Fruit fly (Drosophila melanogaster) whole organism, embryonic: ENCODE results near the gene Pvf2.

Experiments used
- Awh ChIP-seq: fragments of 200-800 bp; sonication (Bioruptor generic); IDR thresholded peaks from 2 replicates; pipeline ENCODE4, ENCODE4 v1.3.6; 2022; ENCODE audit warnings: missing biosample characterization, missing genetic modification characterization
- Blimp-1 ChIP-seq: fragments of 200-800 bp; sonication (Bioruptor generic); optimal IDR thresholded peaks from 3 replicates; lab custom pipeline; 2018; ENCODE audit warnings: missing biosample characterization, missing genetic modification characterization, mild to moderate bottlenecking, moderate library complexity, missing genetic modification reagents
- CG10267 ChIP-seq: fragments of 200-800 bp; sonication (Bioruptor generic); optimal IDR thresholded peaks from 2 replicates; lab custom pipeline; 2018; ENCODE audit warnings: missing biosample characterization, mild to moderate bottlenecking, missing genetic modification characterization, moderate library complexity
- CG10321 ChIP-seq: fragments of 200-800 bp; sonication (Bioruptor generic); IDR thresholded peaks from 2 replicates; pipeline ENCODE4 v1.3.6; 2022; ENCODE audit warnings: missing biosample characterization, missing genetic modification characterization
- CG10543 ChIP-seq: fragments of 200-800 bp; sonication (Bioruptor generic); optimal IDR thresholded peaks from 3 replicates; lab custom pipeline; 2017; ENCODE audit warnings: missing biosample characterization, mild to moderate bottlenecking, missing genetic modification characterization, moderate library complexity
- CG11504 ChIP-seq: fragments of 200-800 bp; sonication (Bioruptor generic); optimal IDR thresholded peaks from 3 replicates; lab custom pipeline; 2019; ENCODE audit warnings: missing biosample characterization, mild to moderate bottlenecking, missing genetic modification characterization, moderate library complexity
- CG12391 ChIP-seq: fragments of 200-800 bp; sonication (Bioruptor generic); optimal IDR thresholded peaks from 3 replicates; lab custom pipeline; 2018; ENCODE audit warnings: missing biosample characterization, mild to moderate bottlenecking, missing genetic modification characterization, moderate library complexity
- CG14014 ChIP-seq: fragments of 200-800 bp; sonication (Bioruptor generic); IDR thresholded peaks from 2 replicates; pipeline ENCODE4 v1.3.6; 2022; ENCODE audit warnings: missing biosample characterization, missing genetic modification characterization
- CG14860 ChIP-seq: fragments of 200-800 bp; sonication (Bioruptor generic); IDR thresholded peaks from 3 replicates; pipeline ENCODE4 v1.3.6; 2022; ENCODE audit warnings: missing biosample characterization, missing genetic modification characterization; ENCODE audit not compliant: partially characterized antibody
- CG17612 ChIP-seq: fragments of 200-800 bp; sonication (Bioruptor generic); IDR thresholded peaks from 2 replicates; pipeline ENCODE4 v1.3.6; 2022; ENCODE audit warnings: missing biosample characterization, missing genetic modification characterization
- CG18262 ChIP-seq: fragments of 200-800 bp; optimal IDR thresholded peaks from 3 replicates; lab custom pipeline; 2019; ENCODE audit warnings: missing biosample characterization, mild to moderate bottlenecking, missing genetic modification characterization, moderate library complexity
- CG1832 ChIP-seq: fragments of 200-800 bp; sonication (Bioruptor generic); optimal IDR thresholded peaks from 2 replicates; lab custom pipeline; 2017; ENCODE audit warnings: missing biosample characterization, mild to moderate bottlenecking, missing genetic modification characterization, inconsistent platforms
- CG18619 ChIP-seq: fragments of 200-800 bp; sonication (Bioruptor generic); optimal IDR thresholded peaks from 3 replicates; lab custom pipeline; 2017; ENCODE audit warnings: missing biosample characterization, mild to moderate bottlenecking, missing genetic modification characterization
- CG31441 ChIP-seq: fragments of 200-800 bp; sonication (Bioruptor generic); IDR thresholded peaks from 2 replicates; pipeline ENCODE4 v1.3.6; 2022; ENCODE audit warnings: missing biosample characterization, missing genetic modification characterization
- CG32532 ChIP-seq: fragments of 200-800 bp; sonication (Bioruptor generic); IDR thresholded peaks from 2 replicates; pipeline ENCODE4 v1.3.6; 2022; ENCODE audit warnings: missing biosample characterization, missing genetic modification characterization
- CG5953 ChIP-seq: fragments of 200-800 bp; sonication (Bioruptor generic); IDR thresholded peaks from 2 replicates; pipeline ENCODE4 v1.3.6; 2022; ENCODE audit warnings: missing biosample characterization, missing genetic modification characterization
- CG7839 ChIP-seq: fragments of 200-800 bp; sonication (Bioruptor generic); optimal IDR thresholded peaks from 3 replicates; lab custom pipeline; 2018; ENCODE audit warnings: missing biosample characterization, mild to moderate bottlenecking, missing genetic modification characterization, moderate library complexity
- CoRest ChIP-seq: fragments of 200-800 bp; sonication (Bioruptor generic); optimal IDR thresholded peaks from 3 replicates; lab custom pipeline; 2018; ENCODE audit warnings: missing biosample characterization, mild to moderate bottlenecking, missing genetic modification characterization, moderate library complexity
- Ets65A ChIP-seq: fragments of 200-800 bp; sonication (Bioruptor generic); peaks from one replicate; lab custom pipeline; 2016; ENCODE audit warnings: missing biosample characterization, missing genetic modification characterization
- Ets97D ChIP-seq: fragments of 200-800 bp; sonication (Bioruptor generic); optimal IDR thresholded peaks from 3 replicates; lab custom pipeline; 2016; ENCODE audit warnings: missing biosample characterization, missing genetic modification characterization
- HLHmδ ChIP-seq: fragments of 200-800 bp; sonication (Bioruptor generic); optimal IDR thresholded peaks from 2 replicates; lab custom pipeline; 2018; ENCODE audit warnings: missing biosample characterization, mild to moderate bottlenecking, missing genetic modification characterization, moderate library complexity
- Med ChIP-seq: fragments of 200-800 bp; sonication (Bioruptor generic); peaks from one replicate; lab custom pipeline; 2016; ENCODE audit warnings: missing biosample characterization, missing genetic modification characterization, mild to moderate bottlenecking, inconsistent platforms, moderate library complexity
- Pdp1 ChIP-seq, 2 experiments: fragments of 200-800 bp; sonication (Bioruptor generic); optimal IDR thresholded peaks; 3 replicates each; lab custom pipeline; 2016; ENCODE audit warnings: missing biosample characterization in 2 of 2, missing genetic modification characterization in 2 of 2, mild to moderate bottlenecking in 1 of 2, moderate library complexity in 1 of 2
- Ptx1 ChIP-seq: fragments of 200-800 bp; sonication (Bioruptor generic); IDR thresholded peaks from 2 replicates; pipeline ENCODE4 v1.3.6; 2022; ENCODE audit warnings: missing biosample characterization, missing genetic modification characterization
- Xbp1 ChIP-seq: fragments of 200-800 bp; sonication (Bioruptor generic); optimal IDR thresholded peaks from 3 replicates; lab custom pipeline; 2016; ENCODE audit warnings: missing biosample characterization, mild to moderate bottlenecking, missing genetic modification characterization
- abd-A ChIP-seq: fragments of 200-800 bp; sonication (Bioruptor generic); optimal IDR thresholded peaks from 3 replicates; lab custom pipeline; 2019; ENCODE audit warnings: missing biosample characterization, mild to moderate bottlenecking, missing genetic modification characterization, moderate library complexity
- bcd ChIP-seq: fragments of 200-800 bp; sonication (Bioruptor generic); optimal IDR thresholded peaks from 2 replicates; lab custom pipeline; 2017; ENCODE audit warnings: missing biosample characterization, mild to moderate bottlenecking, missing genetic modification characterization
- ci ChIP-seq: fragments of 200-800 bp; sonication (Bioruptor generic); IDR thresholded peaks from 3 replicates; pipeline ENCODE4 v1.3.6; 2022; ENCODE audit warnings: missing biosample characterization, missing genetic modification characterization
- crol ChIP-seq: fragments of 200-800 bp; sonication (Bioruptor generic); IDR thresholded peaks from 2 replicates; pipeline ENCODE4 v1.3.6; 2022; ENCODE audit warnings: missing biosample characterization, missing genetic modification characterization
- dpn ChIP-seq, 2 experiments: fragments of 200-800 bp; sonication (Bioruptor generic); optimal IDR thresholded peaks; 3 replicates each; lab custom pipeline; 2016; ENCODE audit warnings: missing biosample characterization in 2 of 2, missing genetic modification characterization in 2 of 2
- fd102C ChIP-seq: fragments of 200-800 bp; sonication (Bioruptor generic); optimal IDR thresholded peaks from 2 replicates; lab custom pipeline; 2018; ENCODE audit warnings: missing biosample characterization, mild to moderate bottlenecking, missing genetic modification characterization, moderate library complexity
- gsb-n ChIP-seq: fragments of 200-800 bp; sonication (Bioruptor generic); optimal IDR thresholded peaks from 3 replicates; lab custom pipeline; 2018; ENCODE audit warnings: missing biosample characterization, mild to moderate bottlenecking, missing genetic modification characterization
- klu ChIP-seq: fragments of 200-800 bp; sonication (Bioruptor generic); IDR thresholded peaks from 2 replicates; pipeline ENCODE4 v1.3.6; 2022; ENCODE audit warnings: missing biosample characterization, missing genetic modification characterization
- nerfin-2 ChIP-seq: fragments of 200-800 bp; sonication (Bioruptor generic); IDR thresholded peaks from 2 replicates; pipeline ENCODE4 v1.3.6; 2022; ENCODE audit warnings: missing biosample characterization, missing genetic modification characterization; ENCODE audit not compliant: partially characterized antibody
- oc ChIP-seq: fragments of 200-800 bp; sonication (Bioruptor generic); optimal IDR thresholded peaks from 2 replicates; lab custom pipeline; 2018; ENCODE audit warnings: missing biosample characterization, mild to moderate bottlenecking, missing genetic modification characterization, moderate library complexity
- otp ChIP-seq: fragments of 200-800 bp; sonication (Bioruptor generic); IDR thresholded peaks from 3 replicates; pipeline ENCODE4, ENCODE4 v1.3.6; 2022; ENCODE audit warnings: missing biosample characterization, missing genetic modification characterization
- p53 ChIP-seq: fragments of 200-800 bp; sonication (Bioruptor generic); optimal IDR thresholded peaks from 2 replicates; lab custom pipeline; 2016; ENCODE audit warnings: missing biosample characterization, missing genetic modification characterization
- pb ChIP-seq: fragments of 200-800 bp; sonication (Bioruptor generic); optimal IDR thresholded peaks from 3 replicates; lab custom pipeline; 2016; ENCODE audit warnings: missing biosample characterization, missing genetic modification characterization
- pho ChIP-seq: fragments of 200-800 bp; sonication (Bioruptor generic); optimal IDR thresholded peaks from 2 replicates; lab custom pipeline; 2016; ENCODE audit warnings: missing biosample characterization, missing genetic modification characterization
- pzg ChIP-seq: fragments of 200-800 bp; sonication (Bioruptor generic); optimal IDR thresholded peaks from 3 replicates; lab custom pipeline; 2018; ENCODE audit warnings: missing biosample characterization, mild to moderate bottlenecking, missing genetic modification characterization, moderate library complexity
- schlank ChIP-seq: fragments of 200-800 bp; sonication (Bioruptor generic); optimal IDR thresholded peaks from 2 replicates; lab custom pipeline; 2018; ENCODE audit warnings: missing biosample characterization, mild to moderate bottlenecking, missing genetic modification characterization
- sqz ChIP-seq: fragments of 200-800 bp; sonication (Bioruptor generic); optimal IDR thresholded peaks from 3 replicates; lab custom pipeline; 2018; ENCODE audit warnings: missing biosample characterization, mild to moderate bottlenecking, missing genetic modification characterization
- ssp ChIP-seq: fragments of 200-800 bp; sonication (Bioruptor generic); IDR thresholded peaks from 2 replicates; pipeline ENCODE4 v1.3.6; 2022; ENCODE audit warnings: missing biosample characterization, missing genetic modification characterization
- tgo ChIP-seq: fragments of 200-800 bp; sonication (Bioruptor generic); IDR thresholded peaks from 3 replicates; pipeline ENCODE4 v1.3.6; 2022; ENCODE audit warnings: missing biosample characterization, missing genetic modification characterization
- twi ChIP-seq: fragments of 200-800 bp; optimal IDR thresholded peaks from 2 replicates; lab custom pipeline; 2019; ENCODE audit warnings: missing biosample characterization, mild to moderate bottlenecking, missing genetic modification characterization, moderate library complexity

The Pvf2 gene

dm6 chr2L:7122865-7123264, 38.4 kb upstream of the Pvf2 start:
- TF ChIP-seq Awh (peak; percentile 65), CG31441 (GFP tag; lab: Robert Waterston, UW) (no peak), CG7839 (no peak), dpn (GFP tag; optimal IDR thresholded peaks at IDR 0.05; lab: Kevin White, UChicago) (no peak), Blimp-1 (GFP tag; lab: Kevin White, UChicago) (peak; percentile 59), klu (GFP tag; lab: Robert Waterston, UW) (no peak)
- TF ChIP-seq, all 482 proteins: peak for 2

- 0 out of 3 replicates have a peak, but pooled peaks have one; percentile 10 for TF ChIP-seq otp (GFP tag; lab: Robert Waterston, UW)
- TF ChIP-seq CG11504 (tag; lab: Kevin White, UChicago), result peak; percentile 38
- TF ChIP-seq CG1832 (GFP tag; lab: Kevin White, UChicago), result peak; percentile 40
- TF ChIP-seq Pdp1 (GFP tag; optimal IDR thresholded peaks at IDR 0.05; lab: Kevin White, UChicago), result peak in 1 of 2 experiments; percentile 43
- TF ChIP-seq abd-A (tag; lab: Kevin White, UChicago), result peak; percentile 72
- TF ChIP-seq gsb-n, result peak; percentile 37
- TF ChIP-seq Ptx1 (GFP tag; lab: Robert Waterston, UW), result no peak
- TF ChIP-seq nerfin-2 (GFP tag; lab: Robert Waterston, UW), result no peak
- peak; percentile 23 for TF ChIP-seq HLHmδ (GFP tag; lab: Kevin White, UChicago)
- TF ChIP-seq CG10321, result peak; percentile 60; the same call in 1 of the 2 replicates
- TF ChIP-seq Ets97D (GFP tag; lab: Kevin White, UChicago), result no peak
- TF ChIP-seq crol (GFP tag; lab: Robert Waterston, UW), result peak; percentile 22; the same call in 1 of the 2 replicates
- peak; percentile 31; the same call in 1 of the 3 replicates for TF ChIP-seq ci (GFP tag; lab: Robert Waterston, UW)
- TF ChIP-seq oc (tag; lab: Kevin White, UChicago), result peak; percentile 31
- TF ChIP-seq sqz, result peak; percentile 4
- no peak for TF ChIP-seq CG18619 (GFP tag; lab: Kevin White, UChicago)
- peak; percentile 10 for TF ChIP-seq twi (tag; lab: Kevin White, UChicago)
Measured at dm6 chr2L:7121065-7121464, 36.6 kb upstream of the Pvf2 start.

dm6 chr2L:7119460-7120047, 35.1 kb upstream of the Pvf2 start:
- no peak for TF ChIP-seq bcd (GFP tag; lab: Kevin White, UChicago)
- TF ChIP-seq fd102C (GFP tag; lab: Kevin White, UChicago), result no peak
- TF ChIP-seq CG14860 (GFP tag; lab: Robert Waterston, UW), result no peak
- no peak for TF ChIP-seq Xbp1 (GFP tag; lab: Kevin White, UChicago)
- no peak for TF ChIP-seq CG17612
- TF ChIP-seq CG11504 (tag; lab: Kevin White, UChicago), result peak; percentile 91
- TF ChIP-seq ssp (GFP tag; lab: Robert Waterston, UW), result no peak
- TF ChIP-seq Ets65A (GFP tag; lab: Kevin White, UChicago), result peak; percentile 78
- no peak for TF ChIP-seq pb (GFP tag; lab: Kevin White, UChicago)
- 0 out of 2 replicates have a peak, but pooled peaks have one; percentile 38 for TF ChIP-seq CG10321
- no peak for TF ChIP-seq CG10543 (GFP tag; lab: Kevin White, UChicago)
- TF ChIP-seq Med, result peak; percentile 8

DNA sequence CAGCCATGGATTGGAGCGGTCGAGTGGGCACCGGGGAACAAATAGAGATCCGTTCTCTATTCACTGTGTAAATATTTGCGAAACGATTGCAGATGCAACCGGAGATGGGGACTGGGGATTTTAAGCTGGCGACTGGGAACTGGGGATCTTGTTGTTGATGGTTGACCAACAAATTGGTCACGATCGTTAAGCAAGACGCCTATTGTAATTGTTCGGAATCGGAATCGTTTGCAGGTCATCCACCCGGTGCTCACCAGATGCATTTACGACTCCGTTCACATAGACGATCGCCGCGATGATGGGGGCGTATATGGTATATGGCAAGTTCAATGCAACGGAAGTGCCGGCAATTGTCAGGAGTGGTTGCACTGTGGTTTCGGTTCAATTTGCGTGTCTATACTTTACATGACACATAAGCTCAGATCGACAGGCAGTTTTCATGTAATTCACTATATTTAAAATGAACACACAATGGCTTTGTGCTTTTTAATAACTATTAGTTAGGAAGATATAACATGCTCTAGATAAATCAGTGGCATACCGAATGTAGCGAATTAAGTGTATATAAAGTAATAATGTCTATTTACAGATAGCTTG, 33.9 kb upstream of the Pvf2 start:
- TF ChIP-seq p53 (no peak), pho (no peak), CG10267 (no peak), CoRest (tag; lab: Kevin White, UChicago) (no peak), tgo (GFP tag; lab: Robert Waterston, UW) (no peak), CG31441 (GFP tag; lab: Robert Waterston, UW) (no peak), Med (peak; percentile 8), CG12391 (tag; lab: Kevin White, UChicago) (no peak), schlank (tag; lab: Kevin White, UChicago) (no peak), pzg (GFP tag; lab: Kevin White, UChicago) (no peak), CG14014 (no peak), CG32532 (no peak), CG5953 (no peak), CG18262 (tag; lab: Kevin White, UChicago) (no peak)
